Fruit fly (Drosophila melanogaster) whole organism, embryonic: Measurements from ENCODE around the gene siz.

Source experiments
- Adf1 ChIP-seq: fragments of 200-800 bp; sonication (Bioruptor generic); IDR thresholded peaks from 2 replicates; pipeline ENCODE4 v1.3.6; 2022; ENCODE audit warnings: missing biosample characterization, missing genetic modification characterization
- CG1024 ChIP-seq: fragments of 200-800 bp; sonication (Bioruptor generic); IDR thresholded peaks from 2 replicates; pipeline ENCODE4 v1.3.6; 2022; ENCODE audit warnings: missing biosample characterization, missing genetic modification characterization
- CG10543 ChIP-seq: fragments of 200-800 bp; sonication (Bioruptor generic); optimal IDR thresholded peaks from 3 replicates; lab custom pipeline; 2017; ENCODE audit warnings: missing biosample characterization, mild to moderate bottlenecking, missing genetic modification characterization, moderate library complexity
- CG11723 ChIP-seq: fragments of 200-800 bp; sonication (Bioruptor generic); optimal IDR thresholded peaks from 2 replicates; lab custom pipeline; 2017; ENCODE audit warnings: missing biosample characterization, mild to moderate bottlenecking, missing genetic modification characterization
- CG12155 ChIP-seq: fragments of 200-800 bp; sonication (Bioruptor generic); optimal IDR thresholded peaks from 3 replicates; lab custom pipeline; 2016; ENCODE audit warnings: missing biosample characterization, missing genetic modification characterization
- CG12744 ChIP-seq: fragments of 200-800 bp; sonication (Bioruptor generic); optimal IDR thresholded peaks from 2 replicates; lab custom pipeline; 2016; ENCODE audit warnings: missing biosample characterization, missing genetic modification characterization
- CG15011 ChIP-seq: fragments of 200-800 bp; sonication (Bioruptor generic); optimal IDR thresholded peaks from 3 replicates; lab custom pipeline; 2018; ENCODE audit warnings: missing biosample characterization, mild to moderate bottlenecking, missing genetic modification characterization
- CG1529 ChIP-seq: fragments of 200-800 bp; sonication (Bioruptor generic); optimal IDR thresholded peaks from 3 replicates; lab custom pipeline; 2018; ENCODE audit warnings: missing biosample characterization, missing genetic modification characterization
- CG17186 ChIP-seq: fragments of 200-800 bp; sonication (Bioruptor generic); optimal IDR thresholded peaks from 3 replicates; lab custom pipeline; 2017; ENCODE audit warnings: missing biosample characterization, missing genetic modification reagents, missing genetic modification characterization
- CG1832 ChIP-seq: fragments of 200-800 bp; sonication (Bioruptor generic); optimal IDR thresholded peaks from 2 replicates; lab custom pipeline; 2017; ENCODE audit warnings: missing biosample characterization, mild to moderate bottlenecking, missing genetic modification characterization, inconsistent platforms
- CG2678 ChIP-seq: fragments of 200-800 bp; sonication (Bioruptor generic); optimal IDR thresholded peaks from 3 replicates; lab custom pipeline; 2019; ENCODE audit warnings: missing biosample characterization, mild to moderate bottlenecking, missing genetic modification characterization, moderate library complexity
- CG30403 ChIP-seq: fragments of 200-800 bp; sonication (Bioruptor generic); optimal IDR thresholded peaks from 3 replicates; lab custom pipeline; 2016; ENCODE audit warnings: missing biosample characterization, missing genetic modification characterization
- CG3163 ChIP-seq: fragments of 200-800 bp; sonication (Bioruptor generic); optimal IDR thresholded peaks from 3 replicates; lab custom pipeline; 2016; ENCODE audit warnings: missing biosample characterization, missing genetic modification characterization
- CG34224 ChIP-seq: fragments of 200-800 bp; sonication (Bioruptor generic); IDR thresholded peaks from 3 replicates; pipeline ENCODE4 v1.3.6; 2022; ENCODE audit warnings: missing biosample characterization, missing genetic modification characterization; ENCODE audit not compliant: partially characterized antibody
- CG34422 ChIP-seq: fragments of 200-800 bp; sonication (Bioruptor generic); IDR thresholded peaks from 3 replicates; pipeline ENCODE4 v1.3.6; 2022; ENCODE audit warnings: missing biosample characterization, missing genetic modification characterization
- CG3726 ChIP-seq: fragments of 200-800 bp; sonication (Bioruptor generic); IDR thresholded peaks from 3 replicates; pipeline ENCODE4, ENCODE4 v1.3.6; 2022; ENCODE audit warnings: missing biosample characterization, missing genetic modification characterization
- CG4424 ChIP-seq: fragments of 200-800 bp; sonication (Bioruptor generic); optimal IDR thresholded peaks from 3 replicates; lab custom pipeline; 2016; ENCODE audit warnings: missing biosample characterization, missing genetic modification characterization
- CG5245 ChIP-seq: fragments of 200-800 bp; sonication (Bioruptor generic); optimal IDR thresholded peaks from 3 replicates; lab custom pipeline; 2016; ENCODE audit warnings: missing biosample characterization, missing genetic modification characterization
- CG9797 ChIP-seq: fragments of 200-800 bp; sonication (Bioruptor generic); optimal IDR thresholded peaks from 3 replicates; lab custom pipeline; 2018; ENCODE audit warnings: missing biosample characterization, mild to moderate bottlenecking, missing genetic modification characterization
- Deaf1 ChIP-seq: fragments of 200-800 bp; optimal IDR thresholded peaks from 3 replicates; lab custom pipeline; 2019; ENCODE audit warnings: missing biosample characterization, mild to moderate bottlenecking, missing genetic modification characterization, moderate library complexity
- Dll ChIP-seq: fragments of 200-800 bp; sonication (Bioruptor generic); IDR thresholded peaks from 4 replicates; pipeline ENCODE4 v1.3.6; 2022; ENCODE audit warnings: missing biosample characterization, missing genetic modification characterization; ENCODE audit not compliant: partially characterized antibody
- Dp ChIP-seq: fragments of 200-800 bp; sonication (Bioruptor generic); optimal IDR thresholded peaks from 2 replicates; lab custom pipeline; 2018; ENCODE audit warnings: missing biosample characterization, mild to moderate bottlenecking, missing genetic modification characterization, moderate library complexity
- Drgx ChIP-seq: fragments of 200-800 bp; sonication (Bioruptor generic); IDR thresholded peaks from 2 replicates; pipeline ENCODE4 v1.3.6; 2022; ENCODE audit warnings: missing biosample characterization, missing genetic modification characterization
- H2.0 ChIP-seq: fragments of 200-800 bp; sonication (Bioruptor generic); IDR thresholded peaks from 2 replicates; pipeline ENCODE4 v1.3.6; 2022; ENCODE audit warnings: missing biosample characterization, missing genetic modification characterization
- Lpt ChIP-seq: fragments of >200 bp; optimal IDR thresholded peaks from 2 replicates; lab custom pipeline; 2018; ENCODE audit warnings: missing biosample characterization, missing genetic modification characterization
- Med ChIP-seq: fragments of 200-800 bp; sonication (Bioruptor generic); peaks from one replicate; lab custom pipeline; 2016; ENCODE audit warnings: missing biosample characterization, missing genetic modification characterization, mild to moderate bottlenecking, inconsistent platforms, moderate library complexity
- Poxn ChIP-seq: fragments of 200-800 bp; sonication (Bioruptor generic); IDR thresholded peaks from 2 replicates; pipeline ENCODE4 v1.3.6; 2022; ENCODE audit warnings: missing biosample characterization, missing genetic modification characterization
- Ssrp ChIP-seq: fragments of 200-800 bp; sonication (Bioruptor generic); optimal IDR thresholded peaks from 2 replicates; lab custom pipeline; 2018; ENCODE audit warnings: missing biosample characterization, mild to moderate bottlenecking, missing genetic modification characterization, moderate library complexity
- Xrp1 ChIP-seq: fragments of 200-800 bp; sonication (Bioruptor generic); IDR thresholded peaks from 2 replicates; pipeline ENCODE4 v1.3.6; 2022; ENCODE audit warnings: missing biosample characterization, missing genetic modification characterization
- abd-A ChIP-seq: fragments of 200-800 bp; sonication (Bioruptor generic); optimal IDR thresholded peaks from 3 replicates; lab custom pipeline; 2019; ENCODE audit warnings: missing biosample characterization, mild to moderate bottlenecking, missing genetic modification characterization, moderate library complexity
- ash1 ChIP-seq: fragments of 200-800 bp; sonication (Bioruptor generic); optimal IDR thresholded peaks from 2 replicates; lab custom pipeline; 2018; ENCODE audit warnings: missing biosample characterization, mild to moderate bottlenecking, missing genetic modification characterization
- cas ChIP-seq: fragments of 200-800 bp; sonication (Bioruptor generic); IDR thresholded peaks from 2 replicates; pipeline ENCODE4 v1.3.6; 2022; ENCODE audit warnings: missing biosample characterization, missing genetic modification characterization
- cg ChIP-seq: fragments of 200-800 bp; sonication (Bioruptor generic); optimal IDR thresholded peaks from 3 replicates; lab custom pipeline; 2019; ENCODE audit warnings: missing biosample characterization, mild to moderate bottlenecking, missing genetic modification characterization, moderate library complexity
- crc ChIP-seq: fragments of 200-800 bp; sonication (Bioruptor generic); optimal IDR thresholded peaks from 2 replicates; lab custom pipeline; 2016; ENCODE audit warnings: missing biosample characterization, missing genetic modification characterization
- cwo ChIP-seq: fragments of 200-800 bp; sonication (Bioruptor generic); optimal IDR thresholded peaks from 3 replicates; lab custom pipeline; 2017; ENCODE audit warnings: missing biosample characterization, missing genetic modification characterization, mild to moderate bottlenecking, moderate library complexity, missing genetic modification reagents
- eve ChIP-seq, 2 experiments: fragments of >200 bp; optimal IDR thresholded peaks; 2 replicates each; lab custom pipeline; 2017; ENCODE audit warnings: missing biosample characterization in 2 of 2, missing genetic modification characterization in 2 of 2
- eyg ChIP-seq: fragments of 200-800 bp; sonication (Bioruptor generic); optimal IDR thresholded peaks from 3 replicates; lab custom pipeline; 2016; ENCODE audit warnings: missing biosample characterization, missing genetic modification characterization
- fd96Cb ChIP-seq: fragments of 200-800 bp; sonication (Bioruptor generic); optimal IDR thresholded peaks from 2 replicates; lab custom pipeline; 2018; ENCODE audit warnings: missing biosample characterization, mild to moderate bottlenecking, missing genetic modification characterization, moderate library complexity
- grn ChIP-seq: fragments of 200-800 bp; sonication (Bioruptor generic); optimal IDR thresholded peaks from 3 replicates; lab custom pipeline; 2017; ENCODE audit warnings: missing biosample characterization, missing genetic modification characterization
- hbn ChIP-seq: fragments of 200-800 bp; sonication (Bioruptor generic); IDR thresholded peaks from 2 replicates; pipeline ENCODE4 v1.3.6; 2022; ENCODE audit warnings: missing biosample characterization, missing genetic modification characterization; ENCODE audit not compliant: partially characterized antibody
- her ChIP-seq: fragments of 200-800 bp; sonication (Bioruptor generic); optimal IDR thresholded peaks from 2 replicates; lab custom pipeline; 2016; ENCODE audit warnings: missing biosample characterization, missing genetic modification characterization
- kni ChIP-seq: fragments of 200-800 bp; sonication (Bioruptor generic); optimal IDR thresholded peaks from 3 replicates; lab custom pipeline; 2017; ENCODE audit warnings: mild to moderate bottlenecking, missing biosample characterization, missing genetic modification reagents, missing genetic modification characterization
- lilli ChIP-seq: fragments of 200-800 bp; sonication (Bioruptor generic); optimal IDR thresholded peaks from 3 replicates; lab custom pipeline; 2016; ENCODE audit warnings: missing biosample characterization, missing genetic modification characterization
- pb ChIP-seq: fragments of 200-800 bp; sonication (Bioruptor generic); optimal IDR thresholded peaks from 3 replicates; lab custom pipeline; 2016; ENCODE audit warnings: missing biosample characterization, missing genetic modification characterization
- pnt ChIP-seq: fragments of 200-800 bp; sonication (Bioruptor generic); optimal IDR thresholded peaks from 3 replicates; lab custom pipeline; 2016; ENCODE audit warnings: missing biosample characterization, missing genetic modification characterization
- pros ChIP-seq: fragments of 200-800 bp; sonication (Bioruptor generic); optimal IDR thresholded peaks from 3 replicates; lab custom pipeline; 2019; ENCODE audit warnings: missing biosample characterization, mild to moderate bottlenecking, missing genetic modification characterization, moderate library complexity
- psq ChIP-seq: fragments of 200-800 bp; sonication (Bioruptor generic); optimal IDR thresholded peaks from 2 replicates; lab custom pipeline; 2017; ENCODE audit warnings: missing biosample characterization, missing genetic modification characterization
- pum ChIP-seq: fragments of 200-800 bp; sonication (Bioruptor generic); optimal IDR thresholded peaks from 2 replicates; lab custom pipeline; 2016; ENCODE audit warnings: missing biosample characterization, missing genetic modification characterization
- ranshi ChIP-seq: fragments of 200-800 bp; sonication (Bioruptor generic); IDR thresholded peaks from 2 replicates; pipeline ENCODE4 v1.3.6; 2022; ENCODE audit warnings: missing biosample characterization, missing genetic modification characterization
- sens ChIP-seq: fragments of 200-800 bp; sonication (Bioruptor generic); peaks from one replicate; lab custom pipeline; 2016; ENCODE audit warnings: missing biosample characterization, missing genetic modification characterization
- slbo ChIP-seq: fragments of 200-800 bp; sonication (Bioruptor generic); IDR thresholded peaks from 2 replicates; pipeline ENCODE4 v1.3.6; 2022; ENCODE audit warnings: missing biosample characterization, missing genetic modification characterization
- zen ChIP-seq: fragments of 200-800 bp; sonication (Bioruptor generic); optimal IDR thresholded peaks from 3 replicates; lab custom pipeline; 2018; ENCODE audit warnings: missing biosample characterization, mild to moderate bottlenecking, missing genetic modification characterization, moderate library complexity

siz gene

dm6 chr3L:21023364-21023763 is 11.0 kb upstream of the siz start (continued):
- TF ChIP-seq Deaf1 (tag; lab: Kevin White, UChicago) (peak; percentile 78), cg (peak; percentile 71), CG2678 (tag; lab: Kevin White, UChicago) (no peak), CG34422 (GFP tag; lab: Robert Waterston, UW) (peak; percentile 14; the same call in 1 of the 3 replicates), CG12155 (GFP tag; lab: Kevin White, UChicago) (peak; percentile 85), ash1 (GFP tag; lab: Kevin White, UChicago) (no peak), eve (GFP tag; optimal IDR thresholded peaks at IDR 0.05; lab: Kevin White, UChicago) (no peak), Lpt (no peak), pb (no peak), hbn (GFP tag; lab: Robert Waterston, UW) (peak; percentile 22; the same call in 1 of the 2 replicates), CG1529 (GFP tag; lab: Kevin White, UChicago) (no peak), pnt (GFP tag; lab: Kevin White, UChicago) (no peak), CG30403 (GFP tag; lab: Kevin White, UChicago) (no peak), CG11723 (GFP tag; lab: Kevin White, UChicago) (no peak), slbo (GFP tag; lab: Robert Waterston, UW) (no peak), CG9797 (GFP tag; lab: Kevin White, UChicago) (no peak), Dll (GFP tag; lab: Robert Waterston, UW) (0 out of 4 replicates have a peak, but pooled peaks have one; percentile 20), Poxn (GFP tag; lab: Robert Waterston, UW) (no peak), CG15011 (no peak), ranshi (GFP tag; lab: Robert Waterston, UW) (no peak), CG3163 (GFP tag; lab: Kevin White, UChicago) (peak; percentile 96), psq (GFP tag; lab: Kevin White, UChicago) (peak; percentile 74), sens (GFP tag; lab: Kevin White, UChicago) (peak; percentile 41), Xrp1 (GFP tag; lab: Robert Waterston, UW) (no peak), fd96Cb (tag; lab: Kevin White, UChicago) (no peak), Adf1 (GFP tag; lab: Robert Waterston, UW) (peak; percentile 22; the same call in 1 of the 2 replicates), her (GFP tag; lab: Kevin White, UChicago) (no peak), CG5245 (GFP tag; lab: Kevin White, UChicago) (no peak), CG17186 (no peak), abd-A (peak; percentile 10), cas (GFP tag; lab: Robert Waterston, UW) (no peak), CG12744 (no peak), pum (no peak), CG10543 (no peak), zen (tag; lab: Kevin White, UChicago) (no peak), CG1832 (peak; percentile 63), CG4424 (GFP tag; lab: Kevin White, UChicago) (no peak), pros (GFP tag; lab: Kevin White, UChicago) (peak; percentile 34), Med (peak; percentile 52), CG3726 (GFP tag; lab: Robert Waterston, UW) (no peak), lilli (GFP tag; lab: Kevin White, UChicago) (no peak), grn (GFP tag; lab: Kevin White, UChicago) (no peak), eyg (GFP tag; lab: Kevin White, UChicago) (no peak), kni (GFP tag; lab: Kevin White, UChicago) (peak; percentile 68), Drgx (GFP tag; lab: Robert Waterston, UW) (0 out of 2 replicates have a peak, but pooled peaks have one; percentile 4), cwo (GFP tag; lab: Kevin White, UChicago) (peak; percentile 9), Dp (GFP tag; lab: Kevin White, UChicago) (no peak), crc (GFP tag; lab: Kevin White, UChicago) (no peak), H2.0 (no peak), Ssrp (tag; lab: Kevin White, UChicago) (no peak), CG1024 (GFP tag; lab: Robert Waterston, UW) (no peak), CG34224 (GFP tag; lab: Robert Waterston, UW) (0 out of 3 replicates have a peak, but pooled peaks have one; percentile 29)
